Fruit fly (Drosophila melanogaster) whole organism, embryonic: ENCODE data around the gene CG42554.

Experiments used
- Abd-B ChIP-seq: fragments of 200-800 bp; sonication (Bioruptor generic); optimal IDR thresholded peaks from 2 replicates; lab custom pipeline; 2018; ENCODE audit warnings: missing biosample characterization, mild to moderate bottlenecking, missing genetic modification characterization, moderate library complexity
- Bdp1 ChIP-seq: fragments of 200-800 bp; sonication (Bioruptor generic); optimal IDR thresholded peaks from 3 replicates; lab custom pipeline; 2016; ENCODE audit warnings: missing biosample characterization, missing genetic modification characterization
- Bgb ChIP-seq: fragments of 200-800 bp; sonication (Bioruptor generic); IDR thresholded peaks from 2 replicates; pipeline ENCODE4 v1.3.6; 2022; ENCODE audit warnings: missing biosample characterization, missing genetic modification characterization; ENCODE audit not compliant: partially characterized antibody
- CG10209 ChIP-seq: fragments of 200-800 bp; sonication (Bioruptor generic); optimal IDR thresholded peaks from 3 replicates; lab custom pipeline; 2017; ENCODE audit warnings: missing biosample characterization, mild to moderate bottlenecking, missing genetic modification characterization, missing genetic modification reagents
- CG10274 ChIP-seq: fragments of 200-800 bp; sonication (Bioruptor generic); optimal IDR thresholded peaks from 3 replicates; lab custom pipeline; 2017; ENCODE audit warnings: missing biosample characterization, mild to moderate bottlenecking, missing genetic modification characterization
- CG11093 ChIP-seq: fragments of 200-800 bp; sonication (Bioruptor generic); IDR thresholded peaks from 3 replicates; pipeline ENCODE4 v1.3.6; 2022; ENCODE audit warnings: missing biosample characterization, missing genetic modification characterization
- CG15269 ChIP-seq: fragments of 200-800 bp; sonication (Bioruptor generic); optimal IDR thresholded peaks from 2 replicates; lab custom pipeline; 2018; ENCODE audit warnings: missing biosample characterization, mild to moderate bottlenecking, missing genetic modification characterization, moderate library complexity
- CG15479 ChIP-seq: fragments of 200-800 bp; sonication (Bioruptor generic); optimal IDR thresholded peaks from 3 replicates; lab custom pipeline; 2019; ENCODE audit warnings: missing biosample characterization, mild to moderate bottlenecking, missing genetic modification characterization, moderate library complexity
- CG16813 ChIP-seq: fragments of 200-800 bp; sonication (Bioruptor generic); IDR thresholded peaks from 3 replicates; pipeline ENCODE4 v1.3.6; 2022; ENCODE audit warnings: missing biosample characterization, missing genetic modification characterization; ENCODE audit not compliant: partially characterized antibody
- CG18011 ChIP-seq: fragments of 200-800 bp; sonication (Bioruptor generic); optimal IDR thresholded peaks from 2 replicates; lab custom pipeline; 2017; ENCODE audit warnings: missing biosample characterization, missing genetic modification characterization, mild to moderate bottlenecking, moderate library complexity, missing genotype
- CG32532 ChIP-seq: fragments of 200-800 bp; sonication (Bioruptor generic); IDR thresholded peaks from 2 replicates; pipeline ENCODE4 v1.3.6; 2022; ENCODE audit warnings: missing biosample characterization, missing genetic modification characterization
- CG5180 ChIP-seq: fragments of 200-800 bp; sonication (Bioruptor generic); optimal IDR thresholded peaks from 3 replicates; lab custom pipeline; 2017; ENCODE audit warnings: missing biosample characterization, missing genetic modification characterization, mild to moderate bottlenecking, moderate library complexity, missing genetic modification reagents
- CG7745 ChIP-seq: fragments of 200-800 bp; sonication (Bioruptor generic); optimal IDR thresholded peaks from 2 replicates; lab custom pipeline; 2018; ENCODE audit warnings: missing biosample characterization, mild to moderate bottlenecking, missing genetic modification characterization, moderate library complexity
- CG7928 ChIP-seq: fragments of 200-800 bp; sonication (Bioruptor generic); optimal IDR thresholded peaks from 2 replicates; lab custom pipeline; 2017; ENCODE audit warnings: missing biosample characterization, mild to moderate bottlenecking, missing genetic modification characterization
- CG9817 ChIP-seq: fragments of 200-800 bp; sonication (Bioruptor generic); optimal IDR thresholded peaks from 2 replicates; lab custom pipeline; 2018; ENCODE audit warnings: missing biosample characterization, mild to moderate bottlenecking, missing genetic modification characterization, moderate library complexity
- Drgx ChIP-seq: fragments of 200-800 bp; sonication (Bioruptor generic); IDR thresholded peaks from 2 replicates; pipeline ENCODE4 v1.3.6; 2022; ENCODE audit warnings: missing biosample characterization, missing genetic modification characterization
- HLHmδ ChIP-seq: fragments of 200-800 bp; sonication (Bioruptor generic); optimal IDR thresholded peaks from 2 replicates; lab custom pipeline; 2018; ENCODE audit warnings: missing biosample characterization, mild to moderate bottlenecking, missing genetic modification characterization, moderate library complexity
- Hmx ChIP-seq: fragments of 200-800 bp; sonication (Bioruptor generic); optimal IDR thresholded peaks from 2 replicates; lab custom pipeline; 2016; ENCODE audit warnings: missing biosample characterization, missing genetic modification characterization
- Hr78 ChIP-seq, 2 experiments: fragments of 200-800 bp in 1 of 2; fragments of >200 bp in 1 of 2; sonication (Bioruptor generic) in 1 of 2; optimal IDR thresholded peaks; 2 replicates each; lab custom pipeline; 2017 to 2019; ENCODE audit warnings: missing biosample characterization in 2 of 2, missing genetic modification characterization in 2 of 2, mild to moderate bottlenecking in 1 of 2, moderate library complexity in 1 of 2
- MESR4 ChIP-seq: fragments of 200-800 bp; sonication (Bioruptor generic); optimal IDR thresholded peaks from 2 replicates; lab custom pipeline; 2018; ENCODE audit warnings: missing biosample characterization, mild to moderate bottlenecking, missing genetic modification characterization, moderate library complexity
- Oaz ChIP-seq: fragments of 200-800 bp; sonication (Bioruptor generic); IDR thresholded peaks from 2 replicates; pipeline ENCODE4 v1.3.6; 2022; ENCODE audit warnings: missing biosample characterization, missing genetic modification characterization
- Side ChIP-seq: fragments of 200-800 bp; sonication (Bioruptor generic); optimal IDR thresholded peaks from 2 replicates; lab custom pipeline; 2016; ENCODE audit warnings: missing biosample characterization, missing genetic modification characterization
- Sox102F ChIP-seq: fragments of 200-800 bp; sonication (Bioruptor generic); optimal IDR thresholded peaks from 2 replicates; lab custom pipeline; 2018; ENCODE audit warnings: missing biosample characterization, mild to moderate bottlenecking, missing genetic modification characterization, moderate library complexity
- Sry-δ ChIP-seq: fragments of 200-800 bp; sonication (Bioruptor generic); optimal IDR thresholded peaks from 2 replicates; lab custom pipeline; 2016; ENCODE audit warnings: missing biosample characterization, missing genetic modification characterization
- Vsx1 ChIP-seq: fragments of 200-800 bp; sonication (Bioruptor generic); optimal IDR thresholded peaks from 2 replicates; lab custom pipeline; 2017; ENCODE audit warnings: missing biosample characterization, mild to moderate bottlenecking, missing genetic modification characterization, missing genetic modification reagents
- bab2 ChIP-seq: fragments of 200-800 bp; sonication (Bioruptor generic); optimal IDR thresholded peaks from 2 replicates; lab custom pipeline; 2016; ENCODE audit warnings: missing biosample characterization, missing genetic modification characterization
- bowl ChIP-seq: fragments of 200-800 bp; sonication (Bioruptor generic); IDR thresholded peaks from 2 replicates; pipeline ENCODE4 v1.3.6; 2022; ENCODE audit warnings: missing biosample characterization, missing genetic modification characterization
- cg ChIP-seq: fragments of 200-800 bp; sonication (Bioruptor generic); optimal IDR thresholded peaks from 3 replicates; lab custom pipeline; 2019; ENCODE audit warnings: missing biosample characterization, mild to moderate bottlenecking, missing genetic modification characterization, moderate library complexity
- ci ChIP-seq: fragments of 200-800 bp; sonication (Bioruptor generic); IDR thresholded peaks from 3 replicates; pipeline ENCODE4 v1.3.6; 2022; ENCODE audit warnings: missing biosample characterization, missing genetic modification characterization
- crc ChIP-seq: fragments of 200-800 bp; sonication (Bioruptor generic); optimal IDR thresholded peaks from 2 replicates; lab custom pipeline; 2016; ENCODE audit warnings: missing biosample characterization, missing genetic modification characterization
- croc ChIP-seq: fragments of 200-800 bp; sonication (Bioruptor generic); conservative IDR thresholded peaks from 3 replicates; pipeline ENCODE4 v1.3.6; 2022; ENCODE audit warnings: missing biosample characterization, missing genetic modification characterization
- dati ChIP-seq: fragments of 200-800 bp; sonication (Bioruptor generic); IDR thresholded peaks from 2 replicates; pipeline ENCODE4 v1.3.6; 2022; ENCODE audit warnings: missing biosample characterization, missing genetic modification characterization
- dm ChIP-seq: fragments of 200-800 bp; sonication (Bioruptor generic); optimal IDR thresholded peaks from 3 replicates; lab custom pipeline; 2016; ENCODE audit warnings: missing biosample characterization, missing genetic modification characterization
- en ChIP-seq: fragments of 200-800 bp; sonication (Bioruptor generic); optimal IDR thresholded peaks from 2 replicates; lab custom pipeline; 2016; ENCODE audit warnings: missing biosample characterization, missing genetic modification characterization
- insv ChIP-seq, 2 experiments: fragments of 200-800 bp; sonication (Bioruptor generic); optimal IDR thresholded peaks; 3 replicates each; lab custom pipeline; 2016 to 2018; ENCODE audit warnings: missing biosample characterization in 2 of 2, missing genetic modification characterization in 2 of 2
- maf-S ChIP-seq: fragments of 200-800 bp; sonication (Bioruptor generic); optimal IDR thresholded peaks from 2 replicates; lab custom pipeline; 2016; ENCODE audit warnings: missing biosample characterization, missing genetic modification characterization
- mam ChIP-seq: fragments of 200-800 bp; sonication (Bioruptor generic); optimal IDR thresholded peaks from 3 replicates; lab custom pipeline; 2016; ENCODE audit warnings: missing biosample characterization, missing genetic modification characterization
- nerfin-1 ChIP-seq: fragments of 200-800 bp; sonication (Bioruptor generic); optimal IDR thresholded peaks from 3 replicates; lab custom pipeline; 2019; ENCODE audit warnings: missing biosample characterization, mild to moderate bottlenecking, missing genetic modification characterization, moderate library complexity
- nerfin-2 ChIP-seq: fragments of 200-800 bp; sonication (Bioruptor generic); IDR thresholded peaks from 2 replicates; pipeline ENCODE4 v1.3.6; 2022; ENCODE audit warnings: missing biosample characterization, missing genetic modification characterization; ENCODE audit not compliant: partially characterized antibody
- p53 ChIP-seq: fragments of 200-800 bp; sonication (Bioruptor generic); optimal IDR thresholded peaks from 2 replicates; lab custom pipeline; 2016; ENCODE audit warnings: missing biosample characterization, missing genetic modification characterization
- phol ChIP-seq: fragments of 200-800 bp; sonication (Bioruptor generic); optimal IDR thresholded peaks from 3 replicates; lab custom pipeline; 2018; ENCODE audit warnings: missing biosample characterization, mild to moderate bottlenecking, missing genetic modification characterization, moderate library complexity
- pita ChIP-seq: fragments of 200-800 bp; sonication (Bioruptor generic); optimal IDR thresholded peaks from 2 replicates; lab custom pipeline; 2017; ENCODE audit warnings: missing biosample characterization, mild to moderate bottlenecking, missing genetic modification characterization
- repo ChIP-seq: fragments of 200-800 bp; sonication (Bioruptor generic); optimal IDR thresholded peaks from 2 replicates; lab custom pipeline; 2016; ENCODE audit warnings: missing biosample characterization, missing genetic modification characterization
- schlank ChIP-seq: fragments of 200-800 bp; sonication (Bioruptor generic); optimal IDR thresholded peaks from 2 replicates; lab custom pipeline; 2018; ENCODE audit warnings: missing biosample characterization, mild to moderate bottlenecking, missing genetic modification characterization
- sim ChIP-seq: fragments of 200-800 bp; sonication (Bioruptor generic); IDR thresholded peaks from 2 replicates; pipeline ENCODE4 v1.3.6; 2022; ENCODE audit warnings: missing biosample characterization, missing genetic modification characterization
- stc ChIP-seq: fragments of 200-800 bp; sonication (Bioruptor generic); IDR thresholded peaks from 2 replicates; pipeline ENCODE4 v1.3.6; 2022; ENCODE audit warnings: missing biosample characterization, missing genetic modification characterization
- unc-4 ChIP-seq: fragments of 200-800 bp; sonication (Bioruptor generic); IDR thresholded peaks from 2 replicates; pipeline ENCODE4 v1.3.6; 2022; ENCODE audit warnings: missing biosample characterization, missing genetic modification characterization; ENCODE audit not compliant: partially characterized antibody
- usp ChIP-seq: fragments of >200 bp; optimal IDR thresholded peaks from 2 replicates; lab custom pipeline; 2017; ENCODE audit warnings: missing biosample characterization, missing genetic modification characterization

The CG42554 gene

dm6 chr3L:796926-797802 lies 38.3 kb upstream of the CG42554 start (continued):
- TF ChIP-seq CG10274: no peak
- TF ChIP-seq usp (GFP tag; lab: Kevin White, UChicago): no peak
- TF ChIP-seq dm: no peak
- TF ChIP-seq Sox102F (GFP tag; lab: Kevin White, UChicago): peak; percentile 61
- no peak for TF ChIP-seq Sry-δ
- TF ChIP-seq Bdp1 (GFP tag; lab: Kevin White, UChicago): no peak
- TF ChIP-seq CG15269 (tag; lab: Kevin White, UChicago): peak; percentile 38
- TF ChIP-seq unc-4 (GFP tag; lab: Robert Waterston, UW): no peak
- TF ChIP-seq nerfin-2 (GFP tag; lab: Robert Waterston, UW): no peak
- no peak for TF ChIP-seq maf-S
- TF ChIP-seq bowl: no peak
- TF ChIP-seq CG7928: no peak
- TF ChIP-seq stc (GFP tag; lab: Robert Waterston, UW): peak; percentile 72; the same call in 1 of the 2 replicates
- TF ChIP-seq mam (GFP tag; lab: Kevin White, UChicago): no peak
- TF ChIP-seq CG32532: peak; percentile 71
- TF ChIP-seq Abd-B (GFP tag; lab: Kevin White, UChicago): no peak
- no peak for TF ChIP-seq CG11093 (GFP tag; lab: Robert Waterston, UW)
- TF ChIP-seq MESR4 (GFP tag; lab: Kevin White, UChicago): no peak
- no peak for TF ChIP-seq Hmx (GFP tag; lab: Kevin White, UChicago)
- no peak for TF ChIP-seq schlank (tag; lab: Kevin White, UChicago)
- TF ChIP-seq insv (GFP tag; optimal IDR thresholded peaks at IDR 0.05; lab: Kevin White, UChicago): no peak
- TF ChIP-seq dati (GFP tag; lab: Robert Waterston, UW): no peak
- peak; percentile 43; the same call in 1 of the 3 replicates for TF ChIP-seq ci (GFP tag; lab: Robert Waterston, UW)
- TF ChIP-seq Side (GFP tag; lab: Kevin White, UChicago): no peak
- TF ChIP-seq phol (tag; lab: Kevin White, UChicago): peak; percentile 58
- TF ChIP-seq nerfin-1 (tag; lab: Kevin White, UChicago): peak; percentile 11
- TF ChIP-seq HLHmδ: peak; percentile 1
- TF ChIP-seq sim (GFP tag; lab: Robert Waterston, UW): no peak
- TF ChIP-seq CG10209 (GFP tag; lab: Kevin White, UChicago): peak; percentile 3
- no peak for TF ChIP-seq cg
- TF ChIP-seq Bgb (GFP tag; lab: Robert Waterston, UW): no peak
- peak; percentile 28 for TF ChIP-seq Vsx1
- no peak for TF ChIP-seq bab2
- no peak for TF ChIP-seq CG15479
- no peak for TF ChIP-seq Hr78 (GFP tag; optimal IDR thresholded peaks at IDR 0.05; lab: Kevin White, UChicago)
- TF ChIP-seq Oaz (GFP tag; lab: Robert Waterston, UW): no peak
- peak; percentile 28; the same call in 1 of the 2 replicates for TF ChIP-seq Drgx (GFP tag; lab: Robert Waterston, UW)
- TF ChIP-seq p53: no peak
- TF ChIP-seq CG18011 (GFP tag; lab: Kevin White, UChicago): no peak
- no peak for TF ChIP-seq pita (GFP tag; lab: Kevin White, UChicago)
- TF ChIP-seq CG16813 (GFP tag; lab: Robert Waterston, UW): no peak
- TF ChIP-seq crc (GFP tag; lab: Kevin White, UChicago): no peak
- no peak for TF ChIP-seq repo (GFP tag; lab: Kevin White, UChicago)
- TF ChIP-seq CG9817 (tag; lab: Kevin White, UChicago): peak; percentile 6
- no peak for TF ChIP-seq en (GFP tag; lab: Kevin White, UChicago)
- no peak for TF ChIP-seq CG7745 (tag; lab: Kevin White, UChicago)
- TF ChIP-seq croc (GFP tag; lab: Robert Waterston, UW): no peak; the same call in 2 of the 3 replicates
- peak; percentile 44 for TF ChIP-seq CG5180 (GFP tag; lab: Kevin White, UChicago)
